Worm (Caenorhabditis elegans): ENCODE results near the gene flp-20.
A peak's percentile ranks its signal among the peaks of the same experiment; 100 is the strongest.

Gene flp-20

DNA sequence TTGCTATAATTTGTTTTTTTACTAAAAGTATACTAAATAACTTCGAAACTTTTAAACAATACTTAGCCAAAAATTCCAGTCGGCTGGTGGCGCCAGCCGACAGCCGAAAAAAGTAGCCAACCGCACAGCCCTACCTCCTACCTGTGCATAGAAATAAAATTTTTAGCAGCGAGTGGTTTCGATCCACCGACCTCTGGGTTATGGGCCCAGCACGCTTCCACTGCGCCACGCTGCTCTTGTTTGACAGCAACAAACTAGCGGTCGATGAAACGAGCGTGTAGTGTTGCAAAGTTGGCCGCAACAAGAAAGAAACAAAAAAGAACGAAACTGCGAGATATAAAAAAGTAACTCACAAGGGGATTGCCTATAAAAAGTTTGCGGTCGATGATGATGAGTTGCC lies 23.3 kb upstream of the flp-20 start (continued):
- TF ChIP-seq unc-130 (GFP tag; optimal IDR thresholded peaks at IDR 0.05) (peak; percentile 6), php-3 (GFP tag; IDR thresholded peaks at IDR 0.05) (peak; percentile 56; the same call in 1 of the 2 replicates), ceh-32 (tag; optimal IDR thresholded peaks at IDR 0.05; ENCODE audit: poor library complexity) (no peak), tag-97 (GFP tag; IDR thresholded peaks at IDR 0.05) (no peak), tra-1 (GFP tag; IDR thresholded peaks at IDR 0.05) (peak; percentile 31; the same call in 1 of the 2 replicates), jun-1 (tag; optimal IDR thresholded peaks at IDR 0.05) (no peak), nhr-25 (tag; optimal IDR thresholded peaks at IDR 0.05; ENCODE audit: borderline replicate concordance, insufficient read depth) (no peak), lin-1 (GFP tag; IDR thresholded peaks at IDR 0.05) (peak; percentile 79), dmd-8 (GFP tag; IDR thresholded peaks at IDR 0.05) (peak; percentile 76; the same call in 1 of the 2 replicates), skn-1 (tag; optimal IDR thresholded peaks at IDR 0.05) (no peak), R02D3.7 (tag; optimal IDR thresholded peaks at IDR 0.05) (no peak), nhr-28 (tag; optimal IDR thresholded peaks at IDR 0.05) (no peak), Y75B8A.6 (GFP tag; IDR thresholded peaks at IDR 0.05) (peak; percentile 26; the same call in 1 of the 2 replicates), spr-3 (GFP tag; optimal IDR thresholded peaks at IDR 0.05) (peak; percentile 14), gei-8 (GFP tag; optimal IDR thresholded peaks at IDR 0.05) (peak; percentile 36)

DNA sequence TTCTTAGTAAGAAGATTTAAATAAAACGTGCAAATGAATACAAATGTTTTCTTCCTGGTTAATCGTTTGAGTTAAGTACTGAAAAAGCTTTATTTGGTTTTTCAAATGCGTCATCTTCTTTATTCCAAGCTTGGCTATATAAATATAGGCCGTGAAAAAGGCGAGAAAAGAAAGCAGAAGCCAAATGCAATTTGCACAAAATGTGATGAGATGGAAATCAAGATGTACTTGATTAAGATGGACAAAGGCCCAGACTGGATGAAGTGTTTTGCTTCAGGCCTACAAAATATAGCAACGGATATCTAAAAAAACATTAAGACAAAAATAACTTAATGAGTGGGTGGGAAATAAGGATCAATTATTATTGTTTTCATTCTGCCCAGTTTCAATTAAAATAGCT lies 22.5 kb upstream of the flp-20 start:
- TF ChIP-seq vab-7 (GFP tag; IDR thresholded peaks at IDR 0.05) = no peak
- TF ChIP-seq skn-1 (tag; optimal IDR thresholded peaks at IDR 0.05) = no peak
- TF ChIP-seq unc-62 (GFP tag; optimal IDR thresholded peaks at IDR 0.05 in 1 of 2) = peak in 1 of 2 experiments; percentile 28
- TF ChIP-seq unc-62 (tag; optimal IDR thresholded peaks at IDR 0.05) = no peak
- TF ChIP-seq lin-29 (GFP tag; IDR thresholded peaks at IDR 0.05) = no peak

- TF ChIP-seq nhr-28 (tag; optimal IDR thresholded peaks at IDR 0.05) (peak; percentile 46), daf-16 (GFP tag; optimal IDR thresholded peaks at IDR 0.05) (no peak), daf-16 (tag; optimal IDR thresholded peaks at IDR 0.05) (peak; percentile 28), dmd-6 (GFP tag; IDR thresholded peaks at IDR 0.05) (peak; percentile 78), F26F4.8 (GFP tag; conservative IDR thresholded peaks at IDR 0.05) (no peak)
Observed at ce11 chrX:9369927-9370326, 20.2 kb upstream of the flp-20 start.

DNA sequence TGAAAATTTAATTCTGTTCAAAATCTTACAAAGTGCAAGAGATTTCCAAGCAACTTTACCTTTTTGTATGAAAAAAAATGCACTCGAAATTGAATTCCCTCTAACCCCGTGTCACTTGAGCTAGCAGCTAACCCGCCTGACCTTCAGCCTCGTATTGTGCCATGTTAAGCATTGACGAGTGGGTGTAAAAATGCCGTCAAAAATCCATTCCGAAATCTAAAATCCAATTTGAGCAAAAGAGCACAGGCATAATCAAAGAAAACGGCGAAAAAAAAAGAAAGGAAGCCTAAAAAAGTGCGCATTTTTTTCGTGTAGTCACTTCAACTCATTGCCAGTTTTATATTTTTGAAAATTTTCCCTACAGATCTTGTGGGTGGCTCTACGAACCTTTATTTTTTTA lies 14.8 kb upstream of the flp-20 start, which contains the start of gene pkc-2:
Gene pkc-2 (plus strand): TSS at position 318 of the 400 bp plus-strand sequence.
- TF ChIP-seq fkh-10 (GFP tag; optimal IDR thresholded peaks at IDR 0.05) (peak; percentile 88), ceh-28 (tag; optimal IDR thresholded peaks at IDR 0.05) (no peak)

- peak; percentile 56 for TF ChIP-seq pqm-1 (tag; optimal IDR thresholded peaks at IDR 0.05)
- TF ChIP-seq nhr-28 (tag; optimal IDR thresholded peaks at IDR 0.05) = peak; percentile 83
- TF ChIP-seq dmd-6 (GFP tag; IDR thresholded peaks at IDR 0.05) = peak; percentile 67
- no peak for TF ChIP-seq T26A8.4 (GFP tag; IDR thresholded peaks at IDR 0.05)
- TF ChIP-seq F44E2.7 (GFP tag; IDR thresholded peaks at IDR 0.05) = no peak
- no peak for TF ChIP-seq nhr-77 (tag; optimal IDR thresholded peaks at IDR 0.05)
- no peak for TF ChIP-seq daf-16 (GFP tag; optimal IDR thresholded peaks at IDR 0.05)
- peak; percentile 77 for TF ChIP-seq daf-16 (tag; optimal IDR thresholded peaks at IDR 0.05)
- TF ChIP-seq nhr-48 (tag; optimal IDR thresholded peaks at IDR 0.05) = peak; percentile 27
- TF ChIP-seq dve-1 (tag; optimal IDR thresholded peaks at IDR 0.05; ENCODE audit: insufficient read depth) = peak; percentile 75
- TF ChIP-seq nhr-111 (GFP tag; optimal IDR thresholded peaks at IDR 0.05) = no peak
- TF ChIP-seq hlh-30 (tag; optimal IDR thresholded peaks at IDR 0.05; ENCODE audit: insufficient read depth) = peak; percentile 13
- no peak for TF ChIP-seq ztf-11 (tag; optimal IDR thresholded peaks at IDR 0.05)
Observed at ce11 chrX:9364082-9364481, 14.4 kb upstream of the flp-20 start.

Data from whole organism, L4 larva.